Worm (Caenorhabditis elegans) whole organism, mixed stage, embryonic: Measurements from ENCODE around the gene F25G6.1.

ENCODE experiments used
- M03D4.4 ChIP-seq: sonication (generic microtip); optimal IDR thresholded peaks from 2 replicates; lab custom pipeline; 2017; ENCODE audit warnings: mild to moderate bottlenecking, missing genetic modification characterization, missing compliant biosample characterization
- bed-3 ChIP-seq: fragments of 200-800 bp; sonication (Bioruptor generic); optimal IDR thresholded peaks from 3 replicates; lab custom pipeline; 2018; ENCODE audit warnings: mild to moderate bottlenecking, missing genetic modification characterization, moderate library complexity, missing compliant biosample characterization
- blmp-1 ChIP-seq: fragments of 150-350 bp; optimal IDR thresholded peaks from 2 replicates; lab custom pipeline; 2014; ENCODE audit warnings: missing biosample characterization, missing genetic modification characterization
- ceh-39 ChIP-seq: fragments of 150-350 bp; optimal IDR thresholded peaks from 2 replicates; lab custom pipeline; 2014; ENCODE audit warnings: missing biosample characterization, missing genetic modification characterization
- ceh-43 ChIP-seq: fragments of 200-800 bp; sonication (Bioruptor generic); optimal IDR thresholded peaks from 2 replicates; lab custom pipeline; 2018; ENCODE audit warnings: mild to moderate bottlenecking, missing genetic modification characterization, moderate library complexity, missing compliant biosample characterization
- ceh-83 ChIP-seq: fragments of 200-800 bp; sonication (Bioruptor generic); optimal IDR thresholded peaks from 2 replicates; lab custom pipeline; 2018; ENCODE audit warnings: mild to moderate bottlenecking, missing genetic modification characterization, missing compliant biosample characterization
- ces-1 ChIP-seq: fragments of 150-350 bp; optimal IDR thresholded peaks from 2 replicates; lab custom pipeline; 2014; ENCODE audit warnings: missing biosample characterization, missing genetic modification reagents, missing genetic modification characterization
- cnd-1 ChIP-seq: fragments of 200-800 bp; sonication (Bioruptor generic); optimal IDR thresholded peaks from 2 replicates; lab custom pipeline; 2018; ENCODE audit warnings: mild to moderate bottlenecking, missing genetic modification characterization, missing compliant biosample characterization
- drap-1 ChIP-seq: fragments of 200-800 bp; sonication (Bioruptor generic); optimal IDR thresholded peaks from 3 replicates; lab custom pipeline; 2018; ENCODE audit warnings: mild to moderate bottlenecking, missing genetic modification characterization, missing compliant biosample characterization
- elt-1 ChIP-seq: sonication (generic microtip); optimal IDR thresholded peaks from 2 replicates; lab custom pipeline; 2017; ENCODE audit warnings: missing genetic modification characterization, mild to moderate bottlenecking, missing compliant biosample characterization, antibody characterized with exemption, moderate library complexity, borderline replicate concordance; ENCODE audit not compliant: insufficient read depth
- elt-3 ChIP-seq: fragments of 150-350 bp; optimal IDR thresholded peaks from 2 replicates; lab custom pipeline; 2014; ENCODE audit warnings: missing biosample characterization, missing genetic modification characterization
- flh-1 ChIP-seq: fragments of 200-800 bp; sonication (Bioruptor generic); optimal IDR thresholded peaks from 2 replicates; lab custom pipeline; 2018; ENCODE audit warnings: mild to moderate bottlenecking, missing genetic modification characterization, moderate library complexity, missing compliant biosample characterization
- ham-2 ChIP-seq: fragments of 200-800 bp; sonication (Bioruptor generic); optimal IDR thresholded peaks from 2 replicates; lab custom pipeline; 2018; ENCODE audit warnings: mild to moderate bottlenecking, missing genetic modification characterization, missing compliant biosample characterization
- hlh-1 ChIP-seq: fragments of 150-350 bp; optimal IDR thresholded peaks from 2 replicates; lab custom pipeline; 2014; ENCODE audit warnings: missing biosample characterization, missing genetic modification reagents, missing genetic modification characterization
- lin-13 ChIP-seq: fragments of 150-350 bp; optimal IDR thresholded peaks from 2 replicates; lab custom pipeline; 2014; ENCODE audit warnings: missing biosample characterization, missing genetic modification characterization
- lin-32 ChIP-seq: fragments of 200-800 bp; sonication (Bioruptor generic); optimal IDR thresholded peaks from 2 replicates; lab custom pipeline; 2018; ENCODE audit warnings: mild to moderate bottlenecking, missing genetic modification characterization, missing compliant biosample characterization
- lsy-2 ChIP-seq: fragments of 150-350 bp; optimal IDR thresholded peaks from 2 replicates; lab custom pipeline; 2014; ENCODE audit warnings: missing biosample characterization, missing genetic modification characterization
- mab-5 ChIP-seq: fragments of 150-350 bp; optimal IDR thresholded peaks from 2 replicates; lab custom pipeline; 2014; ENCODE audit warnings: missing biosample characterization, missing genetic modification characterization
- mep-1 ChIP-seq: fragments of 150-350 bp; optimal IDR thresholded peaks from 2 replicates; lab custom pipeline; 2017; ENCODE audit warnings: missing biosample characterization, missing genetic modification reagents, missing genetic modification characterization, inconsistent platforms
- mls-2 ChIP-seq: sonication (generic microtip); optimal IDR thresholded peaks from 2 replicates; lab custom pipeline; 2016; ENCODE audit warnings: mild to moderate bottlenecking, missing genetic modification characterization, moderate library complexity, missing compliant biosample characterization
- nhr-12 ChIP-seq: fragments of 150-350 bp; optimal IDR thresholded peaks from 2 replicates; lab custom pipeline; 2014; ENCODE audit warnings: missing biosample characterization, missing genetic modification characterization
- nhr-2 ChIP-seq: fragments of 150-350 bp; optimal IDR thresholded peaks from 2 replicates; lab custom pipeline; 2014; ENCODE audit warnings: missing biosample characterization, missing genetic modification characterization
- nhr-237 ChIP-seq: fragments of 150-350 bp; optimal IDR thresholded peaks from 2 replicates; lab custom pipeline; 2014; ENCODE audit warnings: missing biosample characterization, missing genetic modification characterization
- nhr-28 ChIP-seq: fragments of 150-350 bp; optimal IDR thresholded peaks from 2 replicates; lab custom pipeline; 2014; ENCODE audit warnings: missing biosample characterization, missing genetic modification characterization
- nhr-76 ChIP-seq: sonication (generic microtip); optimal IDR thresholded peaks from 2 replicates; lab custom pipeline; 2017; ENCODE audit warnings: missing biosample characterization, missing genetic modification characterization
- pha-4 ChIP-seq: fragments of 150-350 bp; optimal IDR thresholded peaks from 2 replicates; lab custom pipeline; 2018; ENCODE audit warnings: missing biosample characterization, missing genetic modification reagents, missing genetic modification characterization
- sem-2 ChIP-seq: fragments of 200-800 bp; sonication (Bioruptor generic); optimal IDR thresholded peaks from 2 replicates; lab custom pipeline; 2018; ENCODE audit warnings: mild to moderate bottlenecking, missing genetic modification characterization, missing compliant biosample characterization
- snpc-4 ChIP-seq: fragments of 150-350 bp; optimal IDR thresholded peaks from 2 replicates; lab custom pipeline; 2014; ENCODE audit warnings: missing biosample characterization, missing genetic modification characterization
- sptf-1 ChIP-seq: sonication (generic microtip); optimal IDR thresholded peaks from 2 replicates; lab custom pipeline; 2017; ENCODE audit warnings: mild to moderate bottlenecking, missing genetic modification characterization, moderate library complexity, missing compliant biosample characterization
- tbx-8 ChIP-seq: fragments of 200-800 bp; sonication (Bioruptor generic); optimal IDR thresholded peaks from 2 replicates; lab custom pipeline; 2018; ENCODE audit warnings: mild to moderate bottlenecking, missing genetic modification characterization, moderate library complexity, missing compliant biosample characterization
- unc-120 ChIP-seq: sonication (generic microtip); optimal IDR thresholded peaks from 2 replicates; lab custom pipeline; 2017; ENCODE audit warnings: missing genetic modification characterization, missing compliant biosample characterization; ENCODE audit not compliant: poor library complexity, severe bottlenecking
- unc-39 ChIP-seq: fragments of 150-350 bp; optimal IDR thresholded peaks from 2 replicates; lab custom pipeline; 2014; ENCODE audit warnings: missing biosample characterization, missing genetic modification characterization
- unc-62 ChIP-seq: fragments of 150-350 bp; optimal IDR thresholded peaks from 2 replicates; lab custom pipeline; 2014; ENCODE audit warnings: missing biosample characterization, missing genetic modification reagents, missing genetic modification characterization
- zip-8 ChIP-seq: fragments of 150-350 bp; optimal IDR thresholded peaks from 2 replicates; lab custom pipeline; 2014; ENCODE audit warnings: missing biosample characterization, missing genetic modification characterization
- ztf-11 ChIP-seq: fragments of 150-350 bp; optimal IDR thresholded peaks from 2 replicates; lab custom pipeline; 2014; ENCODE audit warnings: missing biosample characterization, missing genetic modification characterization

Gene F25G6.1

DNA sequence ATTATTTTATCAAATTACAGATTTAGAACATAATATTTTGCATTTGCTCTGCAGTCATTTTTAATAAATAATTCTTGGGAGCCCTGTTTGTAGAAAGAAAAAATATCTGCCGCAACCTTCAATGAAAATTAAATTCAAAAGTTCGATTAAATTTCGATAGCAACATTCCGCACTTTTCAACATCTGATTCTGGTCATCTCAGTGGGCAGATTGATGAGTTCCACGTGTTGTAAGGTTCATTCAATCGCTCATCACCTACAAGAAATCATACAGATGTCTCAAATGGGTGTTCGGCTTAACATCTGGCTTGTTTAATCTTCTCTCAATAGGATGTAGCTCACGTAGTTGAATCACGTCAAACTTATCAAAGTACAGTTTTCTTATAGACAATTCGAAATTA is 25.1 kb downstream of the F25G6.1 start:
- TF ChIP-seq elt-1 (tag; lab: Kevin White, UChicago) (no peak), unc-120 (tag; lab: Kevin White, UChicago) (no peak)
- TF ChIP-seq, all 35 proteins: peak for 0

DNA sequence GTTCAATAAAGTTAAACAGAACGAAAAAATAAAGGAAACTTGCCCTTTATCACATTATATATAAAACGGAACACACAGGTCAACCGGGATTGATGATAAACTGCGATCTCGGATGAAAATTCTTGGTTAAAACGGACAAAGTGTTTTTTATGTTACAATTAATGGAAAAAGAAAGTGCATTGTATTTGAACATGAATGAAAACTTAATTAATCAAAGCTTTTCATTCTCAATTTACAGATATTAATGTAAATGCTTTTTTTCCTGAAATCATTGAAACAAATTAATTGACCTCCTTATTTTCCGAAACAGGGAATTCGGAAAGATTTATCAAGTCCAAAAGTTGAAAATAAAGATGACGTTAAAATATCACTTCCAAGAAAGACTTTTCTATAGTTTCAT is 26.6 kb downstream of the F25G6.1 start, which contains the start of gene F41E6.8:
F41E6.8 (minus strand) TSS at position 101 of the 400 bp plus-strand sequence.
- no peak for TF ChIP-seq unc-39 (tag; lab: Kevin White, UChicago)
- no peak for TF ChIP-seq elt-3
- TF ChIP-seq unc-120 (tag; lab: Kevin White, UChicago): no peak
- TF ChIP-seq tbx-8 (GFP tag; lab: Kevin White, UChicago): no peak
- no peak for TF ChIP-seq mab-5
- no peak for TF ChIP-seq hlh-1 (tag; lab: Kevin White, UChicago)
- TF ChIP-seq nhr-12 (tag; lab: Kevin White, UChicago): no peak
- no peak for TF ChIP-seq elt-1 (tag; lab: Kevin White, UChicago)
- TF ChIP-seq mls-2 (tag; lab: Kevin White, UChicago): no peak
- no peak for TF ChIP-seq ceh-43 (GFP tag; lab: Kevin White, UChicago)
- no peak for TF ChIP-seq drap-1
- TF ChIP-seq bed-3 (GFP tag; lab: Kevin White, UChicago): no peak
- no peak for TF ChIP-seq cnd-1 (tag; lab: Kevin White, UChicago)
- no peak for TF ChIP-seq sem-2 (GFP tag; lab: Kevin White, UChicago)
- TF ChIP-seq zip-8: no peak
- TF ChIP-seq ceh-39 (tag; lab: Kevin White, UChicago): no peak
- no peak for TF ChIP-seq lin-13
- TF ChIP-seq M03D4.4 (tag; lab: Kevin White, UChicago): no peak
- no peak for TF ChIP-seq pha-4 (tag; lab: Kevin White, UChicago)

DNA sequence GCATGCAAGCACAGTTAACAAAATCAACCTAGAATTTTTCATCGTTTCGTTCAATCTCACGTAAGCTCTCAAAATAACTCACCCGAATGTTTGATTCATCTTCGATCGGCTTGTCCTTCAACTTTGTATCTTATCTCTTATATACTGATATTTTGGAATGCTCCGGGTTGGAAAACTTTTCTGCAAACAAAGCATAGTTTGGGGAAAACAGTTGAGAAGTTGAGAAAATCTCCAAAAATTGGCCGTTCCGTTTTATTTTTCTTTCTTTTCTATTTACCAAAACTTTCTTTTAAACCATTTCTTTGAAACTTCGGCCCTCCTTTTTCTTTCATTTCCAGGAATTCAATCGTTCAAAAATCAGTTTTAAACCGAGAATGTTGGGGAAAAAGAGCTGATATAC is 27.8 kb downstream of the F25G6.1 start, which contains the start of gene F41E6.15:
F41E6.15 (minus strand) TSS at position 101 of the 400 bp plus-strand sequence.
- no peak for TF ChIP-seq pha-4 (tag; lab: Kevin White, UChicago)
- TF ChIP-seq nhr-237 (tag; lab: Kevin White, UChicago): no peak

DNA sequence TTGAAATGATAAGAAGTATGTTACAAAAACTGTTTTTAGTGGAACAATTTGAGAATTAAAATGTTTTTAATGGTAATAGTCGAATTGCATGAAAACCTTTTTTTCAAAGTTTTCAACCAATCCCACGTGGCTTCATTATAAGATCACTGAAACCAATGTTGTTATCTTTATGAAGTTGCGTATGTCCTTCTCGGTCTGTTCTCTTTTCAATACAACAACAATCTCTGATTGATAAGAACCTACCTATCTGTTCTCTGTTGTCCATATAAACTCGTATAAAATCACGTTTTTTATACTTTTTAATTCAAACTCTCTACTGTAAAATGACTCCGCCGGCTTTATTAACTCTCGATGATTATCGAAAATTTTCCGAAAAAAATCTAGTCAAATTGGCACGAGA is 28.4 kb downstream of the F25G6.1 start, which contains the start of gene F41E6.5:
F41E6.5 (plus strand) TSS at position 209 of the 400 bp plus-strand sequence.
- TF ChIP-seq ceh-43 (GFP tag; lab: Kevin White, UChicago) (no peak), unc-62 (no peak), nhr-76 (no peak)

DNA sequence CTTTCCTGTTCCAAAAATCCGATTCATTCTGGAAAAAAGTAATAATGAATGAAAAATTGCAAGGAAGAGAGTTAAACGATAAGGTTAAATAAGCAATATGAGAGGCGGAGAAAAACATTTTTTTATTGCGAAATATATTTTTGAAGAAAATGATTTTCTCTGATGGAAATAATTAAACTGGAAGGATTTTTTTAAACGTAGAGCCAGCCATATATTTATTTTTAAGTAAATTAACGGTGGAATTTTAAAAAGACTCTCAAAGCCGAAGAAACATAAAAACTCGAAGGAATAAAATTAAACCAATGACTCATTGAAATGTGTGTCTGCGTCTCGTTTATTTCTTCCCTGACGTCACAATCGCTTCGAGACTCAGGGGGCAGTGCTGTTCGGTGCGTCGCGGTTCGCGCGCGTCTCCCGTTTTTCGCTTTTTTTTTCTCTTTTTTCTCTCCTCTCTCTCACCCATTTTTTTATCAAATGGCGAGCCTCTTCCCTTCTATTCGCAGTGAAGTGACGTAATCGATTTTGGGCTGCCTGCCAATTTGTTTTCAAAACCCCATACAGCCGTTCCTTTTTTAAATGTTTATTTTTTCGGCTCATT is 31.3 kb downstream of the F25G6.1 start, which contains the start of gene vps-60:
vps-60 (minus strand) TSS at position 30 of the 598 bp plus-strand sequence.
- no peak for TF ChIP-seq ceh-43 (GFP tag; lab: Kevin White, UChicago)
- TF ChIP-seq sptf-1 (tag; lab: Kevin White, UChicago): no peak
- TF ChIP-seq mab-5: no peak
- TF ChIP-seq nhr-237 (tag; lab: Kevin White, UChicago): peak; percentile 73
- TF ChIP-seq hlh-1 (tag; lab: Kevin White, UChicago): peak; percentile 61
- TF ChIP-seq cnd-1 (tag; lab: Kevin White, UChicago): peak; percentile 45
- TF ChIP-seq elt-1 (tag; lab: Kevin White, UChicago): peak; percentile 25
- no peak for TF ChIP-seq snpc-4 (tag; lab: Kevin White, UChicago)
- no peak for TF ChIP-seq drap-1
- no peak for TF ChIP-seq nhr-12 (tag; lab: Kevin White, UChicago)
- TF ChIP-seq unc-39 (tag; lab: Kevin White, UChicago): no peak
- TF ChIP-seq ceh-83 (GFP tag; lab: Kevin White, UChicago): no peak
- peak; percentile 92 for TF ChIP-seq mep-1 (tag; lab: Kevin White, UChicago)
- peak; percentile 50 for TF ChIP-seq lin-13
- TF ChIP-seq ztf-11 (tag; lab: Kevin White, UChicago): no peak
- no peak for TF ChIP-seq nhr-76
- TF ChIP-seq nhr-28 (tag; lab: Kevin White, UChicago): no peak
- peak; percentile 83 for TF ChIP-seq ceh-39 (tag; lab: Kevin White, UChicago)
- no peak for TF ChIP-seq lin-32 (GFP tag; lab: Kevin White, UChicago)
- no peak for TF ChIP-seq ham-2 (GFP tag; lab: Kevin White, UChicago)
- peak; percentile 87 for TF ChIP-seq ces-1 (GFP tag; lab: Kevin White, UChicago)
- peak; percentile 68 for TF ChIP-seq mls-2 (tag; lab: Kevin White, UChicago)
- peak; percentile 83 for TF ChIP-seq lsy-2 (tag; lab: Kevin White, UChicago)
- peak; percentile 87 for TF ChIP-seq pha-4 (tag; lab: Kevin White, UChicago)
- peak; percentile 61 for TF ChIP-seq blmp-1
- TF ChIP-seq bed-3 (GFP tag; lab: Kevin White, UChicago): no peak
- no peak for TF ChIP-seq elt-3
- TF ChIP-seq M03D4.4 (tag; lab: Kevin White, UChicago): peak; percentile 17
- TF ChIP-seq unc-120 (tag; lab: Kevin White, UChicago): peak; percentile 58
- no peak for TF ChIP-seq nhr-2 (tag; lab: Kevin White, UChicago)
- no peak for TF ChIP-seq flh-1 (GFP tag; lab: Kevin White, UChicago)
- peak; percentile 25 for TF ChIP-seq zip-8
- no peak for TF ChIP-seq sem-2 (GFP tag; lab: Kevin White, UChicago)
- TF ChIP-seq tbx-8 (GFP tag; lab: Kevin White, UChicago): no peak
- TF ChIP-seq unc-62: peak; percentile 51
